Worm (Caenorhabditis elegans) whole organism, dauer: ENCODE measurements around the gene W02D7.4.
"Not testable (repeated sequence)": the region's sequence is repeated elsewhere in the genome, so short reads cannot be mapped to it uniquely, and the experiment has no call there.

Source experiments
- unc-62 ChIP-seq: sonication (generic microtip); optimal IDR thresholded peaks from 2 replicates; lab custom pipeline; 2017; ENCODE audit warnings: missing biosample characterization, missing genetic modification reagents, missing genetic modification characterization

Gene W02D7.4

ce11 chrV:8297504-8297903, at the start of gene W02D7.4:
W02D7.4 (minus strand) TSS chrV:8297604.
- no peak for TF ChIP-seq unc-62 (GFP tag; lab: Kevin White, UChicago)

DNA sequence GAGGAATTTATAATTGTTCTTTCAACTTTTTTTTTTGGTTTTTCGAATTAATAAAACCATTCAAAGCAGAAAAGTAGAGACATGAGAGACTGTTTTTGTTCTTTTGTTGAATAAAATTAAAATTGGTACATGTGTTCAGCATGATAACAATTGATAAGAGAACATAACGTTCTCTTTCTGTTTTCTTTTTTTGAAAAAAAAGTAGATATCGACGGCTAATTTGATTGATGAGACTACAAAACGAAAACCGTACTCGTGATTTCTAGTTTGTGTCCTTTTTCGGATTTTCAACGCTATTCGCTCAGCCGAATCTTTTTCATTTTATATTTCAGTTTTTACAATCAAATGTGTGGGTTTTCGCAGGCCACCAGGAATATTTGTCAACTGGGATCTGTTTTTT, 48.0 kb upstream of the W02D7.4 start, which contains the start of gene C08D8.1:
TSS of gene C08D8.1 (plus strand) at position 324 of the 400 bp plus-strand sequence.
- no peak for TF ChIP-seq unc-62 (GFP tag; lab: Kevin White, UChicago)

ce11 chrV:8342416-8342815, 45.0 kb upstream of the W02D7.4 start:
- TF ChIP-seq unc-62 (GFP tag; lab: Kevin White, UChicago): no peak

ce11 chrV:8340924-8341323, 43.5 kb upstream of the W02D7.4 start, which contains the start of gene C08D8.7:
C08D8.7 (plus strand) TSS chrV:8341224.
- not testable (repeated sequence) for TF ChIP-seq unc-62 (GFP tag; lab: Kevin White, UChicago)

ce11 chrV:8335620-8336019, 38.2 kb upstream of the W02D7.4 start:
- no peak for TF ChIP-seq unc-62 (GFP tag; lab: Kevin White, UChicago)

ce11 chrV:8334360-8334759, 37.0 kb upstream of the W02D7.4 start, which contains the start of gene tmd-2:
tmd-2 (plus strand) TSS chrV:8334660.
- no peak for TF ChIP-seq unc-62 (GFP tag; lab: Kevin White, UChicago)

ce11 chrV:8327080-8327479, 29.7 kb upstream of the W02D7.4 start:
- TF ChIP-seq unc-62 (GFP tag; lab: Kevin White, UChicago): no peak

DNA sequence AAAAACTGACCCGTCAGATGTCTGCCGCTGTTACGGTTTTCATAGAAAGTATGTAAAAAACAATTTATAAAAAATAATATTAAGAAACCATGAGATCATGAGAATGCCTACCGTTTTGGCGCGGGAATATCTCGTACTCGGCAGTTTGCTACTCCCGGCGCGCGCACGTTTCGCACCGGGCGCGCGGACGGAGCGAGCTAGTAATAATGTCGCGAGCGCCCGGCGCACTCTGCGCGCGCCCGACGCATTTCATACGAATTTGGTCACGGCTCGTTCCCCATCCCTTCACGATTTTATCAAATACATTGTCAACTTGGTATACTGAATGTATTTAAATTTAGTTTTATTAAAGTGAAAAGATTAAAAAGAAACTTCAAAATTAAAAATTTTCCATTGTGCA, 28.5 kb upstream of the W02D7.4 start:
- TF ChIP-seq unc-62 (GFP tag; lab: Kevin White, UChicago): no peak

- TF ChIP-seq unc-62 (GFP tag; lab: Kevin White, UChicago): no peak
Observed at ce11 chrV:8323545-8323944, 26.1 kb upstream of the W02D7.4 start.

DNA sequence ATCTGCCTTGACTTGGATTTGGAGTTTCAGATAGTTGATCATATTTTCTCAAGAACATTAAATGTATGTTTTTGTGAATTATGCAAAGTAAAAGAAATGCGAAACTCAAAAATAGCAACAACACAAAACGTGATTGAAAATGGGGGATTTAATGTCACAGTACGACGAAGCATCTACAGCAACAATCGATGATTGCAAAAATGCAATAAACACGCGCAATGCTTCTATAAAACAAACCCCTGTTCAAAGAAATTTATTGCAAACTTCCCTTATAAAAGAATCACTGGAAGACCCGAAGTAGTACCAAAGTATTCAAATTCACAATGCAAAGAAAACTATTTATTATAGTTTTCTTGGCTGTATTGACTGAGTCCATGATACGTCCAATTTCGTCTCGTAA, 20.7 kb upstream of the W02D7.4 start, which contains the start of gene clec-219:
TSS of gene clec-219 (plus strand) at position 301 of the 400 bp plus-strand sequence.
- TF ChIP-seq unc-62 (GFP tag; lab: Kevin White, UChicago): no peak

DNA sequence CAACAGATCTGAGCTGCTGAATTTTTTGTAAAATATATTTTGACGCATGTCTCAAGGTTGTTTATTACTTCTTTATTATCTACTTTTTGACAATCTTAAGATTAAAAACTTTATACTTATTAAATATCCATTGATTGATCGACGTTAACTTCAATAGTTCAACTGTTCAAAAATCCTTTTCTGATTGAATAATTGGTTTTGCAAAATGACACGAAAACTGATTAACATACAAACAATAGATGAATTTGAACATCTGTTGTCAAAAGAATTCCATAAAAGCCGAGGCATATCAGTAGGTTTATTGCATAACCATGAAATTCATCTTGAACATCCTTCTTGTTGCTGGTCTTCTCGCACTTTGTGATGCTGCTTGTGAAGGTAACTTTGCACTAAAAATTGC, 13.8 kb upstream of the W02D7.4 start, which contains the start of gene W02D7.12:
TSS of gene W02D7.12 (plus strand) at position 301 of the 400 bp plus-strand sequence.
- TF ChIP-seq unc-62 (GFP tag; lab: Kevin White, UChicago): no peak

DNA sequence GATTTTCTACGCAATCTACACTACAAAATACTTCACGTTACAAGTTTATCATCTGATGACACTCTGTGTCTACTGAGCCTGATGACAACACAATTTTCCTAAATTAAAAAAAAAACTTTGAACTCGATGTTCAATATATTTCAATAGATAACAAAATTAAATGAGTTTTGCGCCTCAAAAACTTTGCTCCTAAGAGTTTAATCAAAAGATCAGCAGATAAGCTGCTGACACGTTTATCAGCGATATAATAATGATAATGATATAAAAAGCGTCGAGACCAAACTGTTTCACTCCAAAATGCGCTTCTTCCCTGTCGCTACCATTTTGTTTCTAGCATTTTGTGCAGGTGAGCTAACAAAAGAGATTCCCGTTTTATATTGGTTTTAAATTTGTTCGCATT, 10.3 kb upstream of the W02D7.4 start, which contains the start of gene clec-218:
TSS of gene clec-218 (plus strand) at position 262 of the 400 bp plus-strand sequence.
- no peak for TF ChIP-seq unc-62 (GFP tag; lab: Kevin White, UChicago)

DNA sequence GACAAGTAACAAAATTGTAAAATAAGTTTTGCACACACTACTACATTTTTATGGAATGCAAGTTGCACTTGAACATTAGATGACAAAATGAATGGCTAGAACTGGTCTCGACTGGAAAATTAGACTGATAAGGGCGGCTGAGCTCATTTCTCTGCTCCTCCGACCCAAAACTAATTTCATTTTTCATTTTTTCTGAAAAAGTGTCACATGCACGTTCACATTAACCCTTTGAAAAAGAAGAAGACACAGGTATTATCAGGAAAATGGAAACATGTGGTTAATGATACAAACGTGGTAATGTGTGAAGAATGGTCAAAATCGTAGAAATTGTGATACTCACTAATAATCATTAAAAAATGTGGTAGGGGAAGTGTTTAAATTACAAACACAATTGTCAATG, 9.6 kb upstream of the W02D7.4 start:
- TF ChIP-seq unc-62 (GFP tag; lab: Kevin White, UChicago): no peak

- TF ChIP-seq unc-62 (GFP tag; lab: Kevin White, UChicago): no peak
Observed at ce11 chrV:8306366-8306765, 9.0 kb upstream of the W02D7.4 start, which contains the start of gene W02D7.8. W02D7.8 (minus strand) TSS chrV:8306466.

DNA sequence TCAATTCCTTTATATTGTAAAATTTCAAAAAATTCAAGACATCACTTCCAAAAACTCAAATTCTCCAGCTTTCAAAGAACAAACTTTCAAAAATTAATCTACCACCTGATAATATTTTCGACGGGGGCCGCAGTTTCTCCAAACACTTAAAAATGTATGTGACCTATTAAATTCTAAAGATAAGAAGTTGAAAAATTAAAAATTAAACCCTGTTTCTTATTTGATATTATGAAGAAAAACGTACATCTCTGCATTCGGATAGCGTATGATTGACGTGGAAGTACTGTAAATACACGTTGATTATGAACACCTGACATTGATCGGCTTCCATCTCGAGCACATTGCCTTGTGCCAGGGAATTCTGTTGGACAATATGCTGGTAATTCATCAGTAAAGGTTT, 8.5 kb upstream of the W02D7.4 start:
- TF ChIP-seq unc-62 (GFP tag; lab: Kevin White, UChicago): no peak

ce11 chrV:8304461-8305195, 7.2 kb upstream of the W02D7.4 start, which contains the start of gene W02D7.11:
W02D7.11 (minus strand) TSS chrV:8304511.
- no peak for TF ChIP-seq unc-62 (GFP tag; lab: Kevin White, UChicago)

- no peak for TF ChIP-seq unc-62 (GFP tag; lab: Kevin White, UChicago)
Observed at ce11 chrV:8302522-8302921, 5.1 kb upstream of the W02D7.4 start, which contains the start of gene sel-9. sel-9 (minus strand) TSS chrV:8302580.
